Fruit fly (Drosophila melanogaster): ENCODE data around the gene kst.

Gene kst

dm6 chr3L:3300345-3300744 is 36.3 kb upstream of the kst start (continued):
- TF ChIP-seq CG9215 (GFP tag; IDR thresholded peaks at IDR 0.05), result no peak; the same call in 1 of the 2 replicates
- peak; percentile 28; the same call in 1 of the 2 replicates for TF ChIP-seq dati (GFP tag; IDR thresholded peaks at IDR 0.05)
- TF ChIP-seq tna (GFP tag; IDR thresholded peaks at IDR 0.05; ENCODE audit: partially characterized antibody), result no peak
- 0 out of 2 replicates have a peak, but pooled peaks have one; percentile 29 for TF ChIP-seq CG4404 (GFP tag; IDR thresholded peaks at IDR 0.05)
- no peak for TF ChIP-seq Sin3A (optimal IDR thresholded peaks at IDR 0.05)
- TF ChIP-seq lov (optimal IDR thresholded peaks at IDR 0.05), result no peak
- TF ChIP-seq lov (GFP tag; IDR thresholded peaks at IDR 0.05), result peak; percentile 73; the same call in 1 of the 3 replicates
- peak; percentile 30 for TF ChIP-seq CG8924 (tag; optimal IDR thresholded peaks at IDR 0.05)
- peak; percentile 44 for TF ChIP-seq CG5180 (GFP tag; optimal IDR thresholded peaks at IDR 0.05)
- peak; percentile 65 for TF ChIP-seq CG4730 (GFP tag; IDR thresholded peaks at IDR 0.05)
- peak; percentile 76 for TF ChIP-seq unpg (GFP tag; optimal IDR thresholded peaks at IDR 0.05)
- TF ChIP-seq nom (GFP tag; optimal IDR thresholded peaks at IDR 0.05), result no peak
- TF ChIP-seq CG3838 (GFP tag; optimal IDR thresholded peaks at IDR 0.05), result no peak
- TF ChIP-seq Meics (GFP tag; optimal IDR thresholded peaks at IDR 0.05), result no peak
- TF ChIP-seq knrl (GFP tag; IDR thresholded peaks at IDR 0.05; ENCODE audit: partially characterized antibody), result no peak
- no peak for TF ChIP-seq zfh2 (GFP tag; optimal IDR thresholded peaks at IDR 0.05)
- TF ChIP-seq Spps (tag; optimal IDR thresholded peaks at IDR 0.05), result peak; percentile 70
- TF ChIP-seq Fer3 (tag; optimal IDR thresholded peaks at IDR 0.05), result peak; percentile 64
- TF ChIP-seq fd96Cb (tag; optimal IDR thresholded peaks at IDR 0.05), result peak; percentile 71
- TF ChIP-seq ham (GFP tag; IDR thresholded peaks at IDR 0.05), result no peak
- TF ChIP-seq CG4707 (GFP tag; optimal IDR thresholded peaks at IDR 0.05), result no peak
- TF ChIP-seq h (optimal IDR thresholded peaks at IDR 0.05), result no peak
- no peak for TF ChIP-seq CG15696 (tag; optimal IDR thresholded peaks at IDR 0.05)
- TF ChIP-seq CG15514 (GFP tag; optimal IDR thresholded peaks at IDR 0.05), result peak; percentile 27
- peak; percentile 58 for TF ChIP-seq pnt (GFP tag; optimal IDR thresholded peaks at IDR 0.05)
- no peak for TF ChIP-seq jing (GFP tag; optimal IDR thresholded peaks at IDR 0.05)
- peak; percentile 62 for TF ChIP-seq oc (tag; optimal IDR thresholded peaks at IDR 0.05)
- TF ChIP-seq bcd (GFP tag; optimal IDR thresholded peaks at IDR 0.05), result peak; percentile 49
- no peak for TF ChIP-seq CG12236 (GFP tag; optimal IDR thresholded peaks at IDR 0.05)
- peak; percentile 61 for TF ChIP-seq CG18599 (GFP tag; optimal IDR thresholded peaks at IDR 0.05)
- TF ChIP-seq seq (GFP tag; IDR thresholded peaks at IDR 0.05), result peak; percentile 69
- peak; percentile 34 for TF ChIP-seq pum (GFP tag; optimal IDR thresholded peaks at IDR 0.05)
- peak; percentile 6 for TF ChIP-seq CG1647 (GFP tag; optimal IDR thresholded peaks at IDR 0.05)
- TF ChIP-seq CG9817 (tag; optimal IDR thresholded peaks at IDR 0.05), result peak; percentile 24
- peak; percentile 66 for TF ChIP-seq CG18262 (tag; optimal IDR thresholded peaks at IDR 0.05)
- peak; percentile 30 for TF ChIP-seq CG18476 (GFP tag; optimal IDR thresholded peaks at IDR 0.05)
- TF ChIP-seq CG5245 (GFP tag; optimal IDR thresholded peaks at IDR 0.05), result peak; percentile 47
- TF ChIP-seq pita (GFP tag; optimal IDR thresholded peaks at IDR 0.05), result no peak
- TF ChIP-seq HLH3B (GFP tag; IDR thresholded peaks at IDR 0.05), result peak; percentile 76
- peak; percentile 30; the same call in 1 of the 3 replicates for TF ChIP-seq CG7357 (GFP tag; IDR thresholded peaks at IDR 0.05)
- TF ChIP-seq sna (GFP tag; IDR thresholded peaks at IDR 0.05; ENCODE audit: partially characterized antibody), result no peak
- no peak for TF ChIP-seq CG14860 (GFP tag; IDR thresholded peaks at IDR 0.05; ENCODE audit: partially characterized antibody)
- no peak for TF ChIP-seq gsb (GFP tag; IDR thresholded peaks at IDR 0.05)
- TF ChIP-seq grau (tag; optimal IDR thresholded peaks at IDR 0.05), result peak; percentile 51
- TF ChIP-seq wdn (GFP tag; IDR thresholded peaks at IDR 0.05), result no peak
- TF ChIP-seq CG7963 (GFP tag; IDR thresholded peaks at IDR 0.05; ENCODE audit: partially characterized antibody), result no peak
- TF ChIP-seq Sox102F (GFP tag; optimal IDR thresholded peaks at IDR 0.05), result peak; percentile 67
- no peak for TF ChIP-seq Opbp (GFP tag; IDR thresholded peaks at IDR 0.05; ENCODE audit: partially characterized antibody)
- TF ChIP-seq Lim3 (GFP tag; IDR thresholded peaks at IDR 0.05), result no peak
- peak; percentile 52 for TF ChIP-seq nmo (GFP tag; optimal IDR thresholded peaks at IDR 0.05)
- no peak for TF ChIP-seq Elba2 (GFP tag; optimal IDR thresholded peaks at IDR 0.05)
